Worm (Caenorhabditis elegans): Measurements from ENCODE around the gene R53.4.
"Not testable (repeated sequence)": the region's sequence is repeated elsewhere in the genome, so short reads cannot be mapped to it uniquely, and the experiment has no call there.

R53.4 gene

DNA sequence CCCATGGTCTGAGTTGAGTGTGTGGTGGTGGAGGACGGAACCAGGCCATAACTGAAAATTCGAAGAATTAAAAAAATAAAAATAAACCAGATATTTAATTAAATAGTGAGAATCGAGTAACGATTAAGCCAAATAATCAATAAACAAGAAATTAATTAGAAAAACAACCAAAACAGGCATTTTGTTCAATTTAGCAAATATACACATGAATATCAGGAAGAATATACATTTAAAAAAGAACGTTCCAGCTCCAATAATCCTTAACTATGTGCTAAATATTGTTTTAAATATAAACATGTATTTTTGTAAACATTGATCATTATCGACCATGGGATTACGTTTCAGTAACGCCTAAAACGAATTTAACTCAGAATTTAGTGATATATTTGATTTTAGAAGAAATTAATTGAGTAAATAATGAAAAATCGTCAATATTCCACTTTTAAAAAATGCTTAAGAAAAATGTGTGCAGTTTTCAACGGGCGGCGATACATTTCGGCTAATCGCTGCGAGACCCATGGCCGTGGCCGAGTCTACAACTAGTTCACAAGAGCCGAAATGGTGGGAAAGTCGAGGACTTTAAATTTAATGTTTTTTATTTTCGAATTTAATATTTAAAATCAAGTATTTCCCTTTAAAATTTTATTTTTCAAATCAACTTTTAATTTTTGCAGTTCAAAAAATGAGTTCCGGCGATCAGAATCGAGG, at the start of gene R53.4, which contains the start of gene psf-1:
TSS of gene R53.4 (minus strand) at position 51 of the 708 bp plus-strand sequence.
TSS of gene psf-1 (plus strand) at position 675 of the 708 bp plus-strand sequence.
- no peak for TF ChIP-seq unc-62 (GFP tag; optimal IDR thresholded peaks at IDR 0.05)

DNA sequence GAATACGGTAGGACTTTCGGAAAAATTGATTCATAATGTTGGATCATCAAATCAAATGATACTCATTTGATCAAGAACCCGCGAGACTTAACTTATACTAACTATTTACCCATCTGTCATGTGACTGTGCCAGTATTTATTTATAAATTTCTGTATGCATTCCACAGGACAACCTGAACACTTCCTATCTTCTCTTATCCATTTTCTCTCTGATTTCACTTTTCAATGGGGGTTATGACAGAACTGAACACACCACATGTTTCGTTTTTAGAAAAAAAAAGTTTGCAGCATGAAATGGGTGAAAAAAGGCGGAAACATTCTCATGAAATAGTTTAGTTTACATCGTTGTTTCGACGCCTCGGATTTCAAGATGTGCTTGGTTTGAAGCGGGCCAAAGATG, 49.7 kb upstream of the R53.4 start:
- no peak for TF ChIP-seq unc-62 (GFP tag; optimal IDR thresholded peaks at IDR 0.05)

DNA sequence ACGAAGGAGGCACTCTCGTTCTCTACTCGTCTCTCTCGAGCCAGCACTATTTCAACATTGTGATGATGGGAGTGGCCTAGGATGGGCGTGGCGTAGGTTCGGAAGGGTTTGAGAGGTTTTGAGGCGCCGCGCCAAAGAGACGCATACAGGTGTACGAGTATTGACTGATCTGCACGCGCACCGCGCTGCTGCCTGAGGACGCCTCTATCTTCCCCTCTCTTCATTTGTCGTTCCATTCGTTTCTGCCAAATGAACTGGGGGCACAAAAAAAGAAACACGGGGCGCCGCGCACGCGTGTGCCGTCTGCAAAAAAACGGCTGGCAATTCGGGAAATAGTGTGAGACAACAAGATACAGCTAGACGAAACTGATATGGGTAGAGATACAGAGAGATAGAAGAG, 48.2 kb upstream of the R53.4 start, which contains the start of gene lec-2:
TSS of gene lec-2 (minus strand) at position 171 of the 400 bp plus-strand sequence.
- TF ChIP-seq unc-62 (GFP tag; optimal IDR thresholded peaks at IDR 0.05): no peak

DNA sequence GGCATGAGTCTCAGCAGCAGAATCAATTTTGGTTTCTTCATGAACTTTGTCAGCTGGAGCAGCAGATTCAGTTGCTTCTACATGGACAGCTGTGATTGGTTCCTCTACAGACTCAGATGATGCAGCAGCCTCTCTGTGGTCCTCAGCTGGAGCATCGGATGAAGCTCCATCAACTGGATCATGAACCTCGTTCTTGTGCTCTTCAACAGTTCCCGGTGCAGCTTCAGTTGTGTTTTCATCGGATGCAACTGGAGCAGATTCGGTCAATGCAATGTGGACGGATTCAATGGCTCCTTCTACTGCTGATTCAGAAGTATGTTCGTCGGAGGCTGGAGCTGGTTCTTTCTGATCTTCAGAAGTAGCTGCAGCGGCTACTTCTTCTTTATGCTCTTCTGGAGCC, 46.5 kb upstream of the R53.4 start:
- no peak for TF ChIP-seq unc-62 (GFP tag; optimal IDR thresholded peaks at IDR 0.05)

DNA sequence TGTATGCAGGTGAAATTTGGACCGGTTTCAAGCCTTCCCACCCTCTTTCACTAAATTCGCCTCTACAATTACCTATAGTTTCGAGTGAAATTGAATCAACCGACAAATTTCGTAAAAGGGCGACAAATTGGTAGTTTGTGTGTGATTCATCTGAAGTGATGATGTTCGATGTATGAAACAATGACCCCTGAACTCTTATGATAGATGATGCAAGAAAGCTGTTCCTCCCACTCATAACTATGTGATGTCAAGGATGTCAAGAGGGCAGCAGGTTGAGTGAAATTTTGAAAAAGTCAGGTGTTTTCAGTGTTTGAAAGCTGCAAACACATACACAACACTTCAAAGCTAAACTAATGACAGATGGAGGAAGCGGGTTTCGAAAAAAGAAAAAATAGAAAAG, 44.6 kb upstream of the R53.4 start:
- TF ChIP-seq unc-62 (GFP tag; optimal IDR thresholded peaks at IDR 0.05): no peak

DNA sequence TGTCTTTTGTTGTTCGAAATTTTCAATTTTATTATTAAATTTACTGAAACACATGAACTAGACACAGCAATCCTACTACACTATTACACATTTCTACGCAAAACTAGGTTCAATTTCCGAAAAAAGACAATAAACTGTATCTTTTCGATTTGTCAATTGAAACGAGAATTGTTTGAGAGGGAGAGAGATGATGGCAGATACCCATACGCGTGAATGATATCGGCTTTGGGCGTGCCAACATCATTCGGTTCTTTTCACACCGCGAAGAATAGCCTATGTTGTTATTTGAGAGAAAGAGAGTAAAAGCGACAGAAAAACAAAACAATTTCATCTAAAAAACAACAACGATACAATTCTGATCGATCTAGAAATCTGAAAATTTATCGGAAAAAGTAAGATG, 43.9 kb upstream of the R53.4 start:
- TF ChIP-seq unc-62 (GFP tag; optimal IDR thresholded peaks at IDR 0.05): no peak

DNA sequence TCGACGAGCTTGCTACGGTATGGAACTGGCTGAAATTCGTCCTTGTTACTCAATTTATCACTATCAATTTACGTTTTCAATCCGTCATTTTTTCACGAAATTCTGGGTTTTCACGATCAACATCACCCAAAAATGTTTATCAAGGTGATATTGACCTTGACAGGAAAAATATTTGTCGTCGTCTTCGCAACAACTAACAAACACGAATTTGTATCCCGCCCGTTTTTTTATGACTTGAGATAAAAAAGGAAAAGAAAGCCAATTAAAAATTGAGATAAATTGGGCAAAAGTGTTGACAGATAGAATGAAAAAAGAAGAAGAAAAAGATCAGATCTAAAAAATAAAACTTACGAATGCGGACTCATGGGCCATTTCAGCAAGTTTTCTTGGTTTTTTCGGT, 43.1 kb upstream of the R53.4 start:
- TF ChIP-seq unc-62 (GFP tag; optimal IDR thresholded peaks at IDR 0.05): no peak

DNA sequence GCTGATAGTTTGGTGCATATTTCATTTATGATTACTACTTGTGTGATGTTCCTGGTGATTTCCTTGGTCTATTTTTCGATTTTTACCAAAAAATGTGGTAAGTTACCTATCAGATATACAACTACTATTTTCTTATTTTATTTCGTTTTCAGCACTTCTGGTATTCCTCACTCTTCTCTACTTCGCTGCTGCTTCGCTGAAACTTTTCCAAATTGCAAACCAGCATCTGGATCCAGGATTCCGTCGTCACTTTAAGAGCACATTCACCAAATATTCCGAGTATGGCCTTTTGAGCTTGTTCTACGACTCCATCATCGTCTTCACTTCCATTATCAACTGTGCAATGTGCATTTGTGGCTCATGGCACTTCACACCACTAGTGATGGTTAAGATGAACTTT, 40.7 kb upstream of the R53.4 start:
- no peak for TF ChIP-seq unc-62 (GFP tag; optimal IDR thresholded peaks at IDR 0.05)

DNA sequence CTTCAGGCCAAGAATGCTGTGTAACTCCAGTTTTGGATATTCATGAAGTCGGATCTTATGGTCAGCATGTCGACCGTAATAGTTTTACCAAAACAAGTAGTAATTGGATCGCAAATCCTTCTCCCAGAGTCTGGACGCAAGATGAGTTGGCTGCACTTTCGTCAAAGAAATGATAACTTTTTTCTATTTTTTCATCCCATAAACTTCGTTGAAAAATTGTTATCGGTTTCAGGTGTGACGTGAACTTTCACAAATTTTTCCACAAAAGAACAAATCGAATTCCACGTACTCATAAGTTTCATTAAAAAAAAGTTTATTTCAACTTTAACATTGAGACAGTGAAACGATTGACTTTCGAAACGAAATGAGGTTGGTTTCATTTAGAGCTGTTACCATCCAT, 40.1 kb upstream of the R53.4 start, which contains the start of gene ZK892.5:
TSS of gene ZK892.5 (plus strand) at position 301 of the 400 bp plus-strand sequence.
- TF ChIP-seq unc-62 (GFP tag; optimal IDR thresholded peaks at IDR 0.05): no peak

DNA sequence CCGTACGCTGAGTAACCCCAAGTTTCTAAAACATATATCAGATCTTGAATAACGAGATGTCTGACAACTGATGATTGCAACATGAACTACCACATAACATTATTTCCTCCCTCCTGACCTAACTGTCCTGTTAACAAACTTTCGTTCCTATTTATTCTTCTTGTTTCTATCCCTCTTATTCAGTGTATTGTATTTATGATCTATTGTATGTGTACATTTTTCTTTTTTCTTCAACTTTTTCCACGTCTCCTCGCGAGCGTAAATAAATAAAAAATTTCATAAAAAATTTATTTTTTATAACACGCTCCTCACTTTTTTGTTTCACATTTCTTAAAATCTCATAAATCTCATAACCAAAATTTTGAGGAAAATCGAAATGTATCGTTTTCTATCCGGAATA, 38.4 kb upstream of the R53.4 start, which contains the start of gene ZK892.4:
TSS of gene ZK892.4 (plus strand) at position 301 of the 400 bp plus-strand sequence.
- not testable (repeated sequence) for TF ChIP-seq unc-62 (GFP tag; optimal IDR thresholded peaks at IDR 0.05)

DNA sequence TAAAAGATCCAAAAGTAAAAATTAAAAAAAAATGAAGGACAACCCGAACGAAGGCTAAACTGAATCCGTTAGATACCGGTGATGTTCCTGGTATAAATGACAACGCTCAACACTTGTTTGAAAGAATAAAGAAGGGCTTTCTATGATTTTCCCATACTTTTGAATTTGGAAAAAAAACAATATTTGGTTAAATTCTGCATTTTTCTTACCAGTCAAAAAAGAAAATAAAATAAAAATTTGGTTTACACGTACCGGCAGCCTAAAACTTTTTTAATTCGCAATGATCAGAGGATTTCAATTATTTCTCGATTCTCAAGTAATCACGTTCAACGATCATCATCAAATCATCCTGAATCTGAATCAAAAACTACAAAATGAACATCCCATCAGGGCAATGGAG, 33.7 kb upstream of the R53.4 start, which contains the start of gene ZK892.3:
TSS of gene ZK892.3 (plus strand) at position 301 of the 400 bp plus-strand sequence.
- no peak for TF ChIP-seq unc-62 (GFP tag; optimal IDR thresholded peaks at IDR 0.05)

DNA sequence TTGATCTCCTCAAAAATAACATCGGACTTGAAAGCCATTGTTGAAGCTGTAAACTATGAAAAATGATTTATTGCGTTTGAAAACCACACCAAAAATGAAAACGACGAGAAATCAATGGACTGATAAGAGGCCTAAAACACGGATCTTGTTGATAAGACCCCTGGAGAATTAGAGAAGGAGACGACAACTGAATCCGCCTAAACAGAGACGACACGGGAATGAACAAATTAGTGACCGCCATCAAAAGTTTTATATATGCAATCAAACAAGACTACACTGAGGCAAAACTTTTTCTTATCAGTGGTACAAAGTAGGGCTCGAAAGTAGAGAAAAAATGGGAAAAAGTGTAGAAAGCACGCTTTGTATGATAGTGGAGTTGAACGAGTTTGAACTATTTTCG, 33.2 kb upstream of the R53.4 start, which contains the start of gene nlt-1:
TSS of gene nlt-1 (minus strand) at position 78 of the 400 bp plus-strand sequence.
- no peak for TF ChIP-seq unc-62 (GFP tag; optimal IDR thresholded peaks at IDR 0.05)

DNA sequence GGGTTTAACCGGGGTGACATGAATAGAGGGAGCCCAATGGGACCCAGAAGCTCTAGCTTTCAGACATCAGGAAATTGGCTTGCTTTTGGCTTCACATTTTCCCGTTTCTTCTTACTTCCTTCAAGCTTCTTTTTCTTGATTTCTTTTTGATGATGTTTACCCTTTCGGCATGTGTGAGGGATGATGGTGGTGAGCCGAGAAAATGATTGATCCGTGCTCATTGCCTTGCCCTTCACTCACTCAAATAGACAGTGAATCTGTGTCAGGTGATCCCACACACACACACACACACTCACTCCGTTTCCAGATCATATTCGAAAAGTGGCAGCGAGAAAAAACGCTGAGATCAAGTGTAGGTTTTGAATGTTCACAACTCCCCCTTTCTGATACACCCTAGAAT, 26.8 kb upstream of the R53.4 start:
- TF ChIP-seq unc-62 (GFP tag; optimal IDR thresholded peaks at IDR 0.05): no peak

DNA sequence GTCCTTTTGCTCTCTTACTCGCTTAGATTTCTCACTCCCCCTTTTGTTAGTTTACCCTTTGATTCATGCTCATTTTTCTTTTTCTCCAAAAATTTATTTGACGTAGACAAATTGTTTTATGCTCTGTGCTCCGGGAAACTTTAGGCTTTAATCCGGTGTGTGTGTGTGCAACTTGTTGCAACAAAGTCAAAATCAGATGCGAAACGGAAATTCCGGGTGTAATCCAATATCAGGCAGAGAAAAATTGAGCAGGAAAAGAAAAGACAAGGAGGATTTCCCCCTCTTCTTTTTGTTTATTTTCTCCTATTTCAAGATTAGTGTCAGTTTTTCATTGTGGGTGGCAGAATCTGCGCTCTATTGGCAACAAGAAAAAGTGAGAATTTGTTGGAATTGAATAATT, 24.6 kb upstream of the R53.4 start:
- no peak for TF ChIP-seq unc-62 (GFP tag; optimal IDR thresholded peaks at IDR 0.05)

DNA sequence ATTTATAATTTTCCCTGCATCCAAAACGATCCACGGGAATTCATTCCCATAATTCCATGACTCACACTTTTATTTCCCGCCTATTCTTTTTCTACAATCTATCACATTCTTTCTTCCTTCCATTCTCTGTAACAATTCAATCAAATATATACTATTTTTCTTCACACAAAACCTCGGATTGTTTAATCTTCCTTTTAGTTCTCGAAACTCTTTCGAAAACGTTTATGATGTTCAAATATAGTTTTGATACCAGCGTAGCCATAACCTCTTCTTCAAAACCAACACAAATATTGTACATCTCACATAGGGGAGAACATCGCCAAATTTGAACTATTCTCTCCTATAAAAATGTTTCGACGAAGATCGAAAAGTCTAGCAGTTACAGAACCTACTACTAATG, 23.0 kb upstream of the R53.4 start, which contains the start of gene lec-3:
TSS of gene lec-3 (plus strand) at position 301 of the 400 bp plus-strand sequence.
- no peak for TF ChIP-seq unc-62 (GFP tag; optimal IDR thresholded peaks at IDR 0.05)

DNA sequence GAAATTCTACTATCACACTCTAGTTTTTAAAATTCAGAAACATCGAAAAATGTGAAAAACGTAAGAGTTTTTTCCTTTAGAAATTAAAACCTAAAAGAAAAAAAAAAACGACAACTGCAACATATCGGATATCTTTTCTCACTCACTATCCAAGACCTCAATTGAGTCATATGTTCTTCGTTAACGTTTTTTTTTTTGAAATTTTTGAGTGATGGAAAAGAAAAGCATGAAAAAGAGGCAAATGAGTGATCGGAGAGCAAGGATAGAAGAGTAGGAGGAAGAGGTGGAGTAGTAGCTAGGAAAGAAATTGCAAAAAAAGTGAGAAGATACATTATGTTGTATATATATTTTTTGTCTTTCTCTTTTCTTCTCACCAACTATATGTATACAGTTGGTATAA, 21.7 kb upstream of the R53.4 start:
- no peak for TF ChIP-seq unc-62 (GFP tag; optimal IDR thresholded peaks at IDR 0.05)

DNA sequence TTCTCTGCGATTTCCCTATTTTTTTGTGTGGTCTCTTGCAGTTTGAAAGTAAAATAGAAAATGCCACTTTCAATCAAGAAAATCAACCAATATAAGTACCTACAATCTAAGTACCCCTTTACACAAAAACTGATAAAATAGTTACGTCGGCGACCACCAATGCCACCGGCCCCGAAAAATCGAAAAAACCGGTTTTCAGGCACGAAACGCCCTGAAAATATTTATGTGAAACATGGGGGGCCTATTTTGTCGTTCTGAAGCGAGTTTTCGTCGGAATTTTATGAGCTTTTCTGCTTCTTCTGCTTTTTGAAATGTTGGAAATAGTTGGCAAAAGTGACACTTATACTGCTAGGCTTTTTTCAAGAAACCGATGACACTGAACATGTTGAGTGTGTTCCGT, 20.8 kb upstream of the R53.4 start:
- TF ChIP-seq unc-62 (GFP tag; optimal IDR thresholded peaks at IDR 0.05): no peak
